Fruit fly (Drosophila melanogaster) whole organism, adult: ENCODE results near the gene Akr1B.

Source experiments
- CG11617 ChIP-seq: fragments of 200-800 bp; sonication (Bioruptor generic); optimal IDR thresholded peaks from 2 replicates; lab custom pipeline; 2017; ENCODE audit warnings: mild to moderate bottlenecking, missing biosample characterization, missing genetic modification reagents, missing genetic modification characterization
- CG12768 ChIP-seq: fragments of 200-800 bp; sonication (Bioruptor generic); optimal IDR thresholded peaks from 2 replicates; lab custom pipeline; 2017; ENCODE audit warnings: missing biosample characterization, missing genetic modification characterization, mild to moderate bottlenecking, moderate library complexity, missing genetic modification reagents
- CG14711 ChIP-seq: fragments of 200-800 bp; sonication (Bioruptor generic); optimal IDR thresholded peaks from 2 replicates; lab custom pipeline; 2018; ENCODE audit warnings: missing biosample characterization, mild to moderate bottlenecking, missing genetic modification characterization, moderate library complexity
- CG1620 ChIP-seq: fragments of 200-800 bp; sonication (Bioruptor generic); optimal IDR thresholded peaks from 2 replicates; lab custom pipeline; 2016; ENCODE audit warnings: missing biosample characterization, missing genetic modification characterization
- CG33017 ChIP-seq: fragments of 200-800 bp; sonication (Bioruptor generic); optimal IDR thresholded peaks from 2 replicates; lab custom pipeline; 2018; ENCODE audit warnings: missing biosample characterization, mild to moderate bottlenecking, missing genetic modification characterization, moderate library complexity
- CG5204 ChIP-seq: fragments of 200-800 bp; sonication (Bioruptor generic); optimal IDR thresholded peaks from 2 replicates; lab custom pipeline; 2016; ENCODE audit warnings: missing biosample characterization, missing genetic modification characterization
- CG7045 ChIP-seq: fragments of 200-800 bp; sonication (Bioruptor generic); optimal IDR thresholded peaks from 2 replicates; lab custom pipeline; 2017; ENCODE audit warnings: missing biosample characterization, mild to moderate bottlenecking, missing genetic modification characterization
- CG7101 ChIP-seq: fragments of 200-800 bp; sonication (Bioruptor generic); optimal IDR thresholded peaks from 2 replicates; lab custom pipeline; 2018; ENCODE audit warnings: missing biosample characterization, mild to moderate bottlenecking, missing genetic modification characterization, moderate library complexity
- Clk ChIP-seq: fragments of 200-800 bp; sonication (Bioruptor generic); optimal IDR thresholded peaks from 2 replicates; lab custom pipeline; 2017; ENCODE audit warnings: missing biosample characterization, missing genetic modification characterization
- Crg-1 ChIP-seq: fragments of 200-800 bp; sonication (Bioruptor generic); optimal IDR thresholded peaks from 2 replicates; lab custom pipeline; 2016; ENCODE audit warnings: missing biosample characterization, missing genetic modification characterization
- Hr96 ChIP-seq: fragments of 200-800 bp; sonication (Bioruptor generic); optimal IDR thresholded peaks from 2 replicates; lab custom pipeline; 2016; ENCODE audit warnings: missing biosample characterization, missing genetic modification characterization
- Mnt ChIP-seq: fragments of 200-800 bp; sonication (Bioruptor generic); optimal IDR thresholded peaks from 2 replicates; lab custom pipeline; 2016; ENCODE audit warnings: missing biosample characterization, mild to moderate bottlenecking, missing genetic modification characterization
- bab1 ChIP-seq: fragments of 200-800 bp; sonication (Bioruptor generic); optimal IDR thresholded peaks from 3 replicates; lab custom pipeline; 2019; ENCODE audit warnings: missing biosample characterization, mild to moderate bottlenecking, missing genetic modification characterization, moderate library complexity
- cic ChIP-seq: fragments of 200-800 bp; sonication (Bioruptor generic); optimal IDR thresholded peaks from 2 replicates; lab custom pipeline; 2017; ENCODE audit warnings: missing biosample characterization, mild to moderate bottlenecking, missing genetic modification characterization, moderate library complexity
- cnc ChIP-seq, 2 experiments: fragments of >200 bp; optimal IDR thresholded peaks; 2 replicates each; lab custom pipeline; 2017
- kay ChIP-seq: fragments of 200-800 bp; sonication (Bioruptor generic); peaks from one replicate; lab custom pipeline; 2016; ENCODE audit warnings: missing biosample characterization, missing genetic modification characterization, borderline replicate concordance
- ovo ChIP-seq: fragments of 200-800 bp; sonication (Bioruptor generic); optimal IDR thresholded peaks from 2 replicates; lab custom pipeline; 2016; ENCODE audit warnings: missing biosample characterization, missing genetic modification characterization
- pad ChIP-seq: fragments of 200-800 bp; sonication (Bioruptor generic); optimal IDR thresholded peaks from 3 replicates; lab custom pipeline; 2017; ENCODE audit warnings: missing biosample characterization, missing genetic modification characterization, mild to moderate bottlenecking, moderate library complexity, missing genetic modification reagents
- tj ChIP-seq: fragments of 200-800 bp; sonication (Bioruptor generic); optimal IDR thresholded peaks from 3 replicates; lab custom pipeline; 2017; ENCODE audit warnings: missing biosample characterization, mild to moderate bottlenecking, missing genetic modification characterization, moderate library complexity
- toe ChIP-seq: fragments of 200-800 bp; sonication (Bioruptor generic); optimal IDR thresholded peaks from 2 replicates; lab custom pipeline; 2016; ENCODE audit warnings: missing biosample characterization, missing genetic modification characterization

Gene Akr1B

DNA sequence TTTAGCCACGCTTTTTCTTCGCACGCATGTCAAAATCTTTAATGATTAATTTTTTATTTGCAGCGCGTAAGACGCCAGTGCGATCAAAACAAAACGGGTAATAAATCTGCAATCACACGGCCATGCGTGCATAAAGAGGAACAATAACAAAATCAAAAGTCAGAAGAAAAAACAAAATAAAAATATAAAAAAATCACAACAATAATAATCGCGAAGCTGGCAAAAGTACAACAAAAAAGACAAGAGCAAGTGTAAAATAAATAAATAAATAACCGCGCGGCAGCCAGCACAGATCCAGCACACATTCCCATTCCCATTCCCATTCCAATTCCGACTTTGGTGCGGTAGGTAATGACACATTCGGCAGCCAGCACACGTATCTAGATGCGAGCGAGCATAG lies 10.4 kb upstream of the Akr1B start:
- no peak for TF ChIP-seq CG33017
- no peak for TF ChIP-seq toe (GFP tag; lab: Kevin White, UChicago)
- no peak for TF ChIP-seq pad (GFP tag; lab: Kevin White, UChicago)
- no peak for TF ChIP-seq kay
- no peak for TF ChIP-seq bab1 (GFP tag; lab: Kevin White, UChicago)
- TF ChIP-seq Crg-1 (GFP tag; lab: Kevin White, UChicago), result no peak

DNA sequence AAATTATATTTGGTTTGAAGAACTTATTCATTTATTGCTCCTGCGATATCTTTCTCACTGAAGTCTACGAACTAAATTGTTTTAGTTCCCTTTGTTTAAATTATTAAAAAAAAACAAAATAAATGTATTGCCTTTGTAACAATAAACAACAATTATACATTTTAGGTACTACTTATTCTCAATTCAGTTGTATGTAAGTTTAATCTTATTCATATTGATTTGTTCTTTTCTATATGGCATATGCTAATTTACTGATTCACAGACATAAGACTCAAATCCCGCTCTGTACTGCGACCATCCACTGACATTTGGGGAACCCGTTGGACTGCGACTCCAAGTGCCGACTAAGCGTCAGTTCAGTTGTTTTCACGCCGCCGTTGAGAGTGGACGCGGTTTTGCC lies 6.9 kb upstream of the Akr1B start, which contains the start of gene CG32091:
TSS of gene CG32091 (plus strand) at position 301 of the 400 bp plus-strand sequence.
- TF ChIP-seq CG1620 (GFP tag; lab: Kevin White, UChicago), result no peak
- TF ChIP-seq tj (GFP tag; lab: Kevin White, UChicago), result peak; percentile 40
- no peak for TF ChIP-seq cic (GFP tag; lab: Kevin White, UChicago)
- peak; percentile 1 for TF ChIP-seq CG12768
- TF ChIP-seq Mnt, result no peak
- no peak for TF ChIP-seq pad (GFP tag; lab: Kevin White, UChicago)
- no peak for TF ChIP-seq ovo (GFP tag; lab: Kevin White, UChicago)
- TF ChIP-seq cnc (optimal IDR thresholded peaks at IDR 0.05; lab: Kevin White, UChicago), result no peak
- TF ChIP-seq bab1 (GFP tag; lab: Kevin White, UChicago), result no peak
- TF ChIP-seq CG7101 (tag; lab: Kevin White, UChicago), result no peak
- no peak for TF ChIP-seq CG33017
- TF ChIP-seq CG14711 (tag; lab: Kevin White, UChicago), result no peak
- no peak for TF ChIP-seq Clk
- no peak for TF ChIP-seq CG11617
- TF ChIP-seq toe (GFP tag; lab: Kevin White, UChicago), result no peak
- TF ChIP-seq Hr96 (GFP tag; lab: Kevin White, UChicago), result no peak
- peak; percentile 18 for TF ChIP-seq kay
- no peak for TF ChIP-seq CG5204 (GFP tag; lab: Kevin White, UChicago)
- TF ChIP-seq CG7045 (GFP tag; lab: Kevin White, UChicago), result no peak
- TF ChIP-seq Crg-1 (GFP tag; lab: Kevin White, UChicago), result no peak

DNA sequence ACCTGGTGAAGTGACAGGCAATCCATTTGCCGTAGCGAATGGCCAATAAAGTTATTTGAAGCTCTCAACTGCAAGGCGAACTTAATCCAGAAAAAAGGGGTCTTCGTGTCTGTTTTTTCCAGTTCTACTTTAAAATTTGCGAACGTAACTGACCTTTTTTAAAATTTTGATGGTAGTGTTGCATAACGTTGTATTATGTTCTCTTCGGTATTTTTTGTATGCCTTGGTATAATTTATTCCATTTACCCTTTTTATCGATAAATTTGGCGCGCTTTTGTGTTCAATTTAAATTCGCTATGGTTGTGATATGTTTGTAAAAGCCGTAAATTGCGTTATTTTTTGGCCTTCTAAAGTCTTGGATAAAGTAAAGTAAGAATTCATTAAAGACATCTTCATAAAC lies 6.5 kb upstream of the Akr1B start:
- TF ChIP-seq CG7045 (GFP tag; lab: Kevin White, UChicago) (no peak), CG7101 (tag; lab: Kevin White, UChicago) (peak; percentile 5), CG14711 (tag; lab: Kevin White, UChicago) (peak; percentile 32), kay (peak; percentile 70), cic (GFP tag; lab: Kevin White, UChicago) (no peak), Mnt (peak; percentile 13)

DNA sequence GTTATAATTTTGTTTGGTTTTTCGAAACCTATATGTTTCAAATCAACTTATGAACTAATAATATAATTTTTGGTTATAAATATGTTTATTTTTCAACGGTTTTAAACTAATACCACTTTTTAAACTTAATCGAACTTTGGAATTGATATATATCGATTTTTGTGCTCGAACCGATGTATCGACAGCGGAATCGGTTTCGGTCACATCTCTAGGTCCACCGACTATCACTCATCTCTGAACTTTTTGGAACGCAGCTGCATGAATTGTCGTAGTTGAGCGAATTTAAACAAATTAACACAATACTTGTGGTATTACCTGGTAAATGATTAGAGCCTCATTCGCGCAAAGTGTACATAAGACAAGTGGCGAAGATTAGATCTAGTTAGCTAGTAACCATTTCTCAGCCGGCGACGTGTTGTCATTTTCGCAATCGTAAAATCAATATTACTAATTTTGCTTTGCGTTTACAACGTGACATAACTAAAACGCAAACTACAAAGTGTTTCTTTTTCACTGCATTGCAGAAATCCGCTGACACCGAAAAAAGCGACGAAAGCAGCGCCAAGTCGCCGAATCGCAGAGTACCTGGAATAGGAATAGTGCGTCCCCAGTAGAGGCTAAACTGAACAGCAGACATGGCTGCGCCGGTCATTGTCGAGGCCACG lies 3.8 kb upstream of the Akr1B start, which contains the start of gene Apt1:
TSS of gene Apt1 (plus strand) at position 219 of the 665 bp plus-strand sequence.
- TF ChIP-seq CG7101 (tag; lab: Kevin White, UChicago), result peak; percentile 24
- no peak for TF ChIP-seq ovo (GFP tag; lab: Kevin White, UChicago)
- peak; percentile 0 for TF ChIP-seq CG33017
- TF ChIP-seq toe (GFP tag; lab: Kevin White, UChicago), result peak; percentile 58
- no peak for TF ChIP-seq CG1620 (GFP tag; lab: Kevin White, UChicago)
- no peak for TF ChIP-seq Crg-1 (GFP tag; lab: Kevin White, UChicago)
- no peak for TF ChIP-seq CG5204 (GFP tag; lab: Kevin White, UChicago)
- TF ChIP-seq tj (GFP tag; lab: Kevin White, UChicago), result peak; percentile 83
- TF ChIP-seq Mnt, result peak; percentile 26
- TF ChIP-seq cic (GFP tag; lab: Kevin White, UChicago), result no peak
- TF ChIP-seq Clk, result no peak
- peak; percentile 14 for TF ChIP-seq CG14711 (tag; lab: Kevin White, UChicago)
- TF ChIP-seq pad (GFP tag; lab: Kevin White, UChicago), result no peak
- peak; percentile 24 for TF ChIP-seq CG11617
- peak; percentile 77 for TF ChIP-seq CG12768
- no peak for TF ChIP-seq cnc (optimal IDR thresholded peaks at IDR 0.05; lab: Kevin White, UChicago)
- no peak for TF ChIP-seq CG7045 (GFP tag; lab: Kevin White, UChicago)
- TF ChIP-seq kay, result peak; percentile 29
- TF ChIP-seq bab1 (GFP tag; lab: Kevin White, UChicago), result peak; percentile 48
- TF ChIP-seq Hr96 (GFP tag; lab: Kevin White, UChicago), result no peak

DNA sequence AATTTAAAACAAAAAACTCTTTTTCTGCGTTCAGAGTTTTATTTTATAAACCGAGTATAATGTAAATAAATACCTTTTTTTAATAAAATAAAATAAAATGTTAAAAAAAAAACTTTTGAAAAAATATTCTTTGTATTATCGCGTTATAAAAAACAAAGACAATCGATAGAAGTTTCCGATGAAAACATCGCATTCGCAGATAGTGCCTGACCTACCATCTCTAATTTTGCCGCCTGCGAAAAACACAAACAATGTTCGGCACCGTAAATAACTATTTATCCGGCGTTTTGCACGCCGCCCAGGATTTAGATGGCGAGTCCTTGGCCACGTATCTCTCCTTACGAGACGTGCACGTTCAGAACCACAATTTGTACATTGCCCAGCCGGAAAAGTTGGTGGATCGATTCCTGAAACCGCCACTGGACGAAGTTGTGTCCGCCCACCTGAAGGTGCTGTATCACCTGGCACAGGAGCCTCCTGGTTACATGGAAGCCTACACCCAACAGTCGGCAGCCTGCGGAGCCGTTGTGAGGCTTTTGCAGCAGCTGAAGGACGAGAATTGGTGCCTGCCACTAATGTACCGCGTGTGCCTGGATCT lies 2.1 kb upstream of the Akr1B start, which contains the start of gene PCID2:
TSS of gene PCID2 (plus strand) at position 213 of the 598 bp plus-strand sequence.
- TF ChIP-seq tj (GFP tag; lab: Kevin White, UChicago) (no peak), CG12768 (no peak), CG33017 (no peak), ovo (GFP tag; lab: Kevin White, UChicago) (no peak), Mnt (no peak), kay (no peak), Hr96 (GFP tag; lab: Kevin White, UChicago) (no peak), CG7045 (GFP tag; lab: Kevin White, UChicago) (no peak), bab1 (GFP tag; lab: Kevin White, UChicago) (no peak), toe (GFP tag; lab: Kevin White, UChicago) (no peak)

DNA sequence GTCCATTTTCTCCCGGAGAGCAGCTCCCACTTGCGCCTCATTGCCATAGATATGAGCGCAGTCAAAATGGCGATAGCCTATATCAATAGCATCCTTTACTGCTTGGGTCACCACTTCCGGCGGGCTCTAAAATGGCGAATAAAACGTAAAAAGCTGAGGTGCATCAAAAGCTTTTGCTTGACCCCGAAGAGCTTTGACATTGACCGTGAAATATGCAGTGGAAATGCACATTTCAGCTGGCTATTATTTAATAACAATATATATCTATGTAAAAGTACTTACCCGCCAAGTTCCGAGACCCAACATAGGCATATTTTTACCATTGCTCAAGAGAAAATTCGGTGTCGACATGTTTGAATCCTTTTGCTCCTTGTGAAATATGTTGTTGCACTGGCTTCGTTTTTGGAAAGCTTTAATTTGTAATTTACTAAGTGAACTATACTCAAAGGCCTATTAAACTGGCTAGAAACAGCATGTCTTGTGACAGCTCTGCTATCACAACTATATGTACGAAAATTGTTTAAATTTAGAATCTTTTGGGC lies 1.5 kb upstream of the Akr1B start, which contains the start of gene CG6083:
TSS of gene CG6083 (minus strand) at position 492 of the 542 bp plus-strand sequence.
- TF ChIP-seq kay (peak; percentile 67), Hr96 (GFP tag; lab: Kevin White, UChicago) (no peak)
